Worm (Caenorhabditis elegans): ENCODE measurements around the gene fbxa-82.

Gene fbxa-82

ce11 chrV:15028896-15029519 lies 23.3 kb downstream of the fbxa-82 start, which contains the start of gene F14H8.8 (continued):
- TF ChIP-seq aly-2 (tag; optimal IDR thresholded peaks at IDR 0.05) (no peak), C16A3.4 (tag; optimal IDR thresholded peaks at IDR 0.05) (no peak), ceh-82 (tag; optimal IDR thresholded peaks at IDR 0.05) (no peak), unc-130 (tag; optimal IDR thresholded peaks at IDR 0.05) (no peak), tlp-1 (tag; optimal IDR thresholded peaks at IDR 0.05) (no peak), swsn-7 (tag; optimal IDR thresholded peaks at IDR 0.05) (peak; percentile 43), vab-15 (tag; optimal IDR thresholded peaks at IDR 0.05) (no peak), nhr-11 (tag; optimal IDR thresholded peaks at IDR 0.05) (no peak), nhr-47 (tag; optimal IDR thresholded peaks at IDR 0.05) (peak; percentile 55), nhr-85 (tag) (peak; percentile 78), nhr-84 (tag; optimal IDR thresholded peaks at IDR 0.05) (no peak), unc-62 (GFP tag; optimal IDR thresholded peaks at IDR 0.05) (no peak), fkh-4 (tag; optimal IDR thresholded peaks at IDR 0.05; ENCODE audit: borderline replicate concordance) (no peak), elt-2 (tag; optimal IDR thresholded peaks at IDR 0.05) (no peak), lin-35 (GFP tag; optimal IDR thresholded peaks at IDR 0.05) (peak in 1 of 2 experiments; percentile 7), mab-9 (GFP tag; IDR thresholded peaks at IDR 0.05) (no peak), unc-98 (GFP tag; IDR thresholded peaks at IDR 0.05) (no peak), hpl-2 (GFP tag; optimal IDR thresholded peaks at IDR 0.05) (no peak), ztf-4 (tag; optimal IDR thresholded peaks at IDR 0.05) (no peak), lin-39 (tag; optimal IDR thresholded peaks at IDR 0.05) (no peak), fkh-10 (GFP tag; optimal IDR thresholded peaks at IDR 0.05) (no peak)

- TF ChIP-seq rnt-1 (tag; optimal IDR thresholded peaks at IDR 0.05) (no peak), ceh-8 (GFP tag; optimal IDR thresholded peaks at IDR 0.05) (peak; percentile 58), swsn-7 (tag; optimal IDR thresholded peaks at IDR 0.05) (no peak)
Measured at ce11 chrV:15023544-15023943, 28.8 kb downstream of the fbxa-82 start, which contains the start of gene F14H8.4. TSS of gene F14H8.4 (plus strand) at chrV:15023844.

ce11 chrV:15020732-15021131 lies 31.6 kb downstream of the fbxa-82 start, which contains the start of gene F14H8.5:
TSS of gene F14H8.5 (plus strand) at chrV:15021032.
- TF ChIP-seq ceh-82 (tag; optimal IDR thresholded peaks at IDR 0.05): no peak
- no peak for TF ChIP-seq fos-1 (tag; optimal IDR thresholded peaks at IDR 0.05)
- TF ChIP-seq C34B4.2 (tag; optimal IDR thresholded peaks at IDR 0.05): no peak
- TF ChIP-seq lin-15B (tag; optimal IDR thresholded peaks at IDR 0.05): no peak
- no peak for TF ChIP-seq snu-23 (GFP tag; optimal IDR thresholded peaks at IDR 0.05)
- TF ChIP-seq lin-14 (GFP tag; optimal IDR thresholded peaks at IDR 0.05): no peak
- TF ChIP-seq nhr-85 (tag): no peak

ce11 chrV:15020229-15020628 lies 32.1 kb downstream of the fbxa-82 start, which contains the start of gene F14H8.2:
TSS of gene F14H8.2 (minus strand) at chrV:15020329.
- peak; percentile 1 for TF ChIP-seq ceh-8 (GFP tag; optimal IDR thresholded peaks at IDR 0.05)
- no peak for TF ChIP-seq ceh-63 (GFP tag; optimal IDR thresholded peaks at IDR 0.05)
- TF ChIP-seq efl-1 (optimal IDR thresholded peaks at IDR 0.05): no peak
- peak in 1 of 2 experiments; percentile 59 for TF ChIP-seq efl-1 (GFP tag; optimal IDR thresholded peaks at IDR 0.05 in 1 of 2)
- TF ChIP-seq ceh-90 (tag; optimal IDR thresholded peaks at IDR 0.05): no peak

ce11 chrV:15016795-15017429 lies 35.4 kb downstream of the fbxa-82 start:
- TF ChIP-seq nhr-47 (tag; optimal IDR thresholded peaks at IDR 0.05) (no peak), nhr-28 (tag; optimal IDR thresholded peaks at IDR 0.05) (no peak), pag-3 (tag; optimal IDR thresholded peaks at IDR 0.05; ENCODE audit: borderline replicate concordance, insufficient read depth) (no peak), nhr-19 (GFP tag; conservative IDR thresholded peaks at IDR 0.05) (no peak), nhr-237 (tag; optimal IDR thresholded peaks at IDR 0.05) (no peak), unc-130 (tag; optimal IDR thresholded peaks at IDR 0.05) (no peak), nhr-12 (tag; optimal IDR thresholded peaks at IDR 0.05) (no peak), F16B12.6 (tag; optimal IDR thresholded peaks at IDR 0.05) (no peak), C16A3.4 (tag; optimal IDR thresholded peaks at IDR 0.05) (no peak), unc-98 (GFP tag; IDR thresholded peaks at IDR 0.05) (no peak), zip-4 (GFP tag; optimal IDR thresholded peaks at IDR 0.05) (no peak), ztf-11 (tag; optimal IDR thresholded peaks at IDR 0.05) (no peak), snu-23 (GFP tag; optimal IDR thresholded peaks at IDR 0.05) (no peak), ceh-82 (tag; optimal IDR thresholded peaks at IDR 0.05) (no peak), lin-15B (tag; optimal IDR thresholded peaks at IDR 0.05) (no peak), sup-37 (GFP tag; optimal IDR thresholded peaks at IDR 0.05) (no peak), ceh-88 (GFP tag; IDR thresholded peaks at IDR 0.05) (no peak), elt-3 (tag; optimal IDR thresholded peaks at IDR 0.05) (peak in 1 of 6 experiments; percentile 16), lin-13 (GFP tag; optimal IDR thresholded peaks at IDR 0.05) (no peak), ztf-4 (tag; optimal IDR thresholded peaks at IDR 0.05) (no peak)

All from whole organism, L1 larva.